Fruit fly (Drosophila melanogaster): Measurements from ENCODE around the gene wisp.

DNA sequence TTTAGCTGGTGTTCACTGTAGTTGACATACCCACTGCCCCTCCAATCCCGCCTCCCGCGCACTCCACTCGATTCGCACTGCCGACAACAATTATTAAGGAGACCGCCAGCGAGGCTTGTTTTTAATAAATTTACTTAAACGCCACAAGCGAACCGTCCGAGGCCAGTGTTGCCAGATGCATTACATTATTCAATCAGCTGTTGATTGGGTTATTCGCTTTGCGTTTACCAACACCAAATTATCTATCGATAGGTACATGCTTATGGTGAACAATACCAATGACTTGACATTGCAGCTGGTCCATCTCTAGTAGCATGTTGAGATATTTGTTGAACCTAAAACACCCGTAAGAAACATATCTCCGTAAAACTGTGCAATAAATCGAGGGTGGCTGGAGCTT, 6.8 kb upstream of the wisp start, which contains the start of the genes CG10353 and SelG:
- TF ChIP-seq EcR (GFP tag; optimal IDR thresholded peaks at IDR 0.05) (no peak), CG10348 (GFP tag; IDR thresholded peaks at IDR 0.05) (no peak), CG13204 (GFP tag; optimal IDR thresholded peaks at IDR 0.05) (no peak), CG8159 (tag; optimal IDR thresholded peaks at IDR 0.05) (no peak), Ets98B (GFP tag; IDR thresholded peaks at IDR 0.05) (no peak), CG8301 (tag; optimal IDR thresholded peaks at IDR 0.05) (no peak), CG4496 (GFP tag; IDR thresholded peaks at IDR 0.05) (no peak), CG34367 (tag; optimal IDR thresholded peaks at IDR 0.05) (no peak), Snoo (tag; optimal IDR thresholded peaks at IDR 0.05) (no peak)

Data from whole organism, pupa.